Worm (Caenorhabditis elegans): ENCODE measurements around the gene mec-14.
A peak's percentile ranks its signal among the peaks of the same experiment; 100 is the strongest.

The mec-14 gene

ce11 chrIII:7165816-7166229, 27.0 kb downstream of the mec-14 start:
- TF ChIP-seq efl-1 (optimal IDR thresholded peaks at IDR 0.05) (peak; percentile 37 to 54), efl-1 (GFP tag; optimal IDR thresholded peaks at IDR 0.05 in 1 of 2) (peak; percentile 62 to 92), jun-1 (tag; optimal IDR thresholded peaks at IDR 0.05) (peak; percentile 10), dpl-1 (GFP tag; optimal IDR thresholded peaks at IDR 0.05) (peak; percentile 39 to 66 (median 52)), mdl-1 (tag; optimal IDR thresholded peaks at IDR 0.05) (peak in 1 of 2 experiments; percentile 11), sox-4 (tag; optimal IDR thresholded peaks at IDR 0.05) (no peak), isw-1 (GFP tag; IDR thresholded peaks at IDR 0.05) (peak; percentile 17; the same call in 1 of the 2 replicates), fkh-8 (tag; optimal IDR thresholded peaks at IDR 0.05) (peak; percentile 3), ceh-88 (GFP tag; IDR thresholded peaks at IDR 0.05) (no peak), hpl-2 (GFP tag; optimal IDR thresholded peaks at IDR 0.05) (no peak), ama-1 (optimal IDR thresholded peaks at IDR 0.05) (no peak), mep-1 (tag; optimal IDR thresholded peaks at IDR 0.05) (peak; percentile 45), nhr-90 (tag; optimal IDR thresholded peaks at IDR 0.05; ENCODE audit: poor library complexity) (peak; percentile 17), xbp-1 (tag; optimal IDR thresholded peaks at IDR 0.05) (peak; percentile 77), swsn-7 (tag; optimal IDR thresholded peaks at IDR 0.05) (peak; percentile 3), ceh-82 (tag; optimal IDR thresholded peaks at IDR 0.05) (peak in 1 of 3 experiments; percentile 57), zip-4 (GFP tag; optimal IDR thresholded peaks at IDR 0.05) (peak; percentile 5), blmp-1 (tag; optimal IDR thresholded peaks at IDR 0.05) (peak; percentile 53), egl-27 (tag; optimal IDR thresholded peaks at IDR 0.05) (peak in 1 of 2 experiments; percentile 23), lin-15B (tag; optimal IDR thresholded peaks at IDR 0.05) (peak; percentile 26), nhr-20 (tag; optimal IDR thresholded peaks at IDR 0.05) (peak; percentile 16), lin-35 (GFP tag; optimal IDR thresholded peaks at IDR 0.05) (peak; percentile 60 to 77), unc-130 (tag; optimal IDR thresholded peaks at IDR 0.05) (no peak), ceh-8 (GFP tag; optimal IDR thresholded peaks at IDR 0.05) (no peak), nhr-71 (tag; optimal IDR thresholded peaks at IDR 0.05) (peak; percentile 43), lin-14 (GFP tag; optimal IDR thresholded peaks at IDR 0.05) (peak; percentile 68), nhr-76 (tag; optimal IDR thresholded peaks at IDR 0.05) (no peak), lsy-2 (tag; optimal IDR thresholded peaks at IDR 0.05) (peak in 1 of 2 experiments; percentile 47), skn-1 (tag; optimal IDR thresholded peaks at IDR 0.05) (peak; percentile 82), elt-2 (tag; optimal IDR thresholded peaks at IDR 0.05) (peak; percentile 83)

ce11 chrIII:7165276-7165675, 27.5 kb downstream of the mec-14 start:
- TF ChIP-seq Y116A8C.19 (tag; optimal IDR thresholded peaks at IDR 0.05; ENCODE audit: borderline replicate concordance) (no peak), fkh-8 (tag; optimal IDR thresholded peaks at IDR 0.05) (no peak), snu-23 (GFP tag; optimal IDR thresholded peaks at IDR 0.05) (no peak), nhr-237 (tag; optimal IDR thresholded peaks at IDR 0.05) (no peak), unc-62 (GFP tag; optimal IDR thresholded peaks at IDR 0.05) (no peak), nhr-71 (tag; optimal IDR thresholded peaks at IDR 0.05) (no peak), ceh-90 (tag; optimal IDR thresholded peaks at IDR 0.05) (no peak), ztf-4 (tag; optimal IDR thresholded peaks at IDR 0.05) (no peak), grh-1 (GFP tag; IDR thresholded peaks at IDR 0.05) (no peak), snpc-4 (tag; optimal IDR thresholded peaks at IDR 0.05) (no peak), ceh-82 (tag; optimal IDR thresholded peaks at IDR 0.05) (no peak), mep-1 (tag; optimal IDR thresholded peaks at IDR 0.05) (no peak), C34B4.2 (tag; optimal IDR thresholded peaks at IDR 0.05) (no peak)

DNA sequence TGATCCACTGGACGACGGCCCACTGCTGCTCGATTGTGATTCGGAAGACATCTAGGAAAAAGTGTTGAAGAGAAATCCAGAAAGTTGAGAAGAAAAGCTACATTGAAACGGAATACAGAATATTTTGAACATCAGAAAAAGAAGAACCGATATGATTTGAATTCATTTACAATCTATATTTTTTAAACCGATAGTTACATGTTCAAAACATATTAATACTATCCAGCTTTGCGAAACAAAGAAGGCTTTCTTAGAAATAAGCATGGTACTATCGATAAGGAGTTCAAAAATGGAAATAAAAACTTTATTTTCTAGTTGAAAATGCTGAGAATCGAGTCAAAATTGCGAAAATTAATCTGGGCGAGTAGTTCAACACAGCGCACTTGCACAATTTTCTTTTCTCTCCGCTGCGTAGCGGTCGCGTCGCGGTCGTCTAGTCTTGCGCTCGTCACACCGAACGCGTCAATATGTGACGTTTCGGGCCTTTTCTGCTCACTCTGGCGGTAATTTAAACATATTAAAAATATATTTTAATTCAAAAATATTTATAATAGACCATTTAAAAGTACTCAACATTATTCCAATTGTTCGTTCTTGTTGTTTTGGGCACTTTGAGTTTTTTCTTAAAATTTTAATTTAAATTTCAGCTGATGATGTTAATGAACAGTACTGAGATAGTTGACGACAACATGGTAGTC, 30.6 kb downstream of the mec-14 start, which contains the start of the genes syf-2 and K04G7.1:
Gene syf-2, minus strand, starts transcription at position 51 of the 698 bp plus-strand sequence.
Gene K04G7.1, plus strand, starts transcription at position 648 of the 698 bp plus-strand sequence.
- TF ChIP-seq fkh-8 (tag; optimal IDR thresholded peaks at IDR 0.05) (peak; percentile 95), nhr-85 (tag) (peak; percentile 97), swsn-7 (tag; optimal IDR thresholded peaks at IDR 0.05) (peak; percentile 87), vab-15 (tag; optimal IDR thresholded peaks at IDR 0.05) (no peak), efl-1 (optimal IDR thresholded peaks at IDR 0.05) (peak; percentile 88 to 93), efl-1 (GFP tag; optimal IDR thresholded peaks at IDR 0.05 in 1 of 2) (peak; percentile 89 to 99), fos-1 (tag; optimal IDR thresholded peaks at IDR 0.05) (peak; percentile 34), egl-27 (tag; optimal IDR thresholded peaks at IDR 0.05) (peak; percentile 78 to 87), mep-1 (tag; optimal IDR thresholded peaks at IDR 0.05) (peak; percentile 86), elt-3 (tag; optimal IDR thresholded peaks at IDR 0.05) (peak in 3 of 6 experiments; percentile 58 to 89 (median 59)), hpl-2 (GFP tag; optimal IDR thresholded peaks at IDR 0.05) (peak; percentile 52), irx-1 (tag; optimal IDR thresholded peaks at IDR 0.05) (peak; percentile 70), tbx-2 (tag; optimal IDR thresholded peaks at IDR 0.05) (peak; percentile 91), dsc-1 (tag; optimal IDR thresholded peaks at IDR 0.05) (peak; percentile 80), sox-4 (tag; optimal IDR thresholded peaks at IDR 0.05) (no peak), skn-1 (tag; optimal IDR thresholded peaks at IDR 0.05) (peak; percentile 93), unc-130 (tag; optimal IDR thresholded peaks at IDR 0.05) (peak; percentile 83), ceh-63 (GFP tag; optimal IDR thresholded peaks at IDR 0.05) (no peak), nhr-12 (tag; optimal IDR thresholded peaks at IDR 0.05) (no peak), unc-30 (tag; optimal IDR thresholded peaks at IDR 0.05) (no peak)
